Worm (Caenorhabditis elegans): ENCODE measurements around the gene Y57G11C.3.

Gene Y57G11C.3

ce11 chrIV:14754912-14755311 lies 13.1 kb upstream of the Y57G11C.3 start, which contains the start of gene Y57G11C.499:
Y57G11C.499 (minus strand) TSS chrIV:14754934.
- TF ChIP-seq madf-2 (tag; optimal IDR thresholded peaks at IDR 0.05) (no peak), ama-1 (optimal IDR thresholded peaks at IDR 0.05) (no peak), gmeb-2 (tag; optimal IDR thresholded peaks at IDR 0.05) (no peak), ahr-1 (tag; optimal IDR thresholded peaks at IDR 0.05) (no peak), tbx-7 (tag; optimal IDR thresholded peaks at IDR 0.05) (no peak), zip-5 (tag; optimal IDR thresholded peaks at IDR 0.05) (no peak), ceh-45 (GFP tag; IDR thresholded peaks at IDR 0.05) (no peak), ztf-16 (tag; optimal IDR thresholded peaks at IDR 0.05) (no peak)

ce11 chrIV:14757786-14758185 lies 10.2 kb upstream of the Y57G11C.3 start:
- no peak for TF ChIP-seq elt-4 (tag; optimal IDR thresholded peaks at IDR 0.05)
- TF ChIP-seq nfya-1 (tag; optimal IDR thresholded peaks at IDR 0.05) = no peak
- TF ChIP-seq pqm-1 (tag; optimal IDR thresholded peaks at IDR 0.05) = no peak
- no peak for TF ChIP-seq unc-3 (GFP tag; conservative IDR thresholded peaks at IDR 0.05)
- TF ChIP-seq unc-3 (tag; optimal IDR thresholded peaks at IDR 0.05) = no peak
- no peak for TF ChIP-seq nhr-232 (tag; optimal IDR thresholded peaks at IDR 0.05)
- TF ChIP-seq dve-1 (tag; optimal IDR thresholded peaks at IDR 0.05) = no peak
- no peak for TF ChIP-seq ceh-18 (tag; optimal IDR thresholded peaks at IDR 0.05)
- TF ChIP-seq pax-1 (tag; optimal IDR thresholded peaks at IDR 0.05) = no peak
- no peak for TF ChIP-seq ets-4 (tag; optimal IDR thresholded peaks at IDR 0.05)
- no peak for TF ChIP-seq ceh-24 (tag; optimal IDR thresholded peaks at IDR 0.05)
- no peak for TF ChIP-seq fkh-6 (tag; optimal IDR thresholded peaks at IDR 0.05)
- TF ChIP-seq hlh-30 (tag; optimal IDR thresholded peaks at IDR 0.05; ENCODE audit: insufficient read depth) = no peak
- TF ChIP-seq ceh-19 (GFP tag; optimal IDR thresholded peaks at IDR 0.05) = no peak
- TF ChIP-seq lim-6 (tag; optimal IDR thresholded peaks at IDR 0.05) = no peak
- no peak for TF ChIP-seq ztf-16 (tag; optimal IDR thresholded peaks at IDR 0.05)
- no peak for TF ChIP-seq mec-3 (tag; optimal IDR thresholded peaks at IDR 0.05; ENCODE audit: borderline replicate concordance)
- TF ChIP-seq ceh-30 (tag; optimal IDR thresholded peaks at IDR 0.05) = no peak

ce11 chrIV:14759662-14760061 lies 8.3 kb upstream of the Y57G11C.3 start:
- TF ChIP-seq Y22D7AL.16 (tag; optimal IDR thresholded peaks at IDR 0.05) (no peak), fkh-10 (GFP tag; optimal IDR thresholded peaks at IDR 0.05) (no peak), pag-3 (tag; optimal IDR thresholded peaks at IDR 0.05; ENCODE audit: borderline replicate concordance) (no peak), hlh-15 (tag; optimal IDR thresholded peaks at IDR 0.05) (no peak), nhr-11 (tag; optimal IDR thresholded peaks at IDR 0.05) (no peak), pax-1 (tag; optimal IDR thresholded peaks at IDR 0.05) (no peak), pqm-1 (tag; optimal IDR thresholded peaks at IDR 0.05) (no peak), hlh-30 (tag; optimal IDR thresholded peaks at IDR 0.05; ENCODE audit: insufficient read depth) (no peak), ceh-30 (tag; optimal IDR thresholded peaks at IDR 0.05) (no peak), ceh-18 (tag; optimal IDR thresholded peaks at IDR 0.05) (no peak), ceh-6 (GFP tag; optimal IDR thresholded peaks at IDR 0.05) (no peak), K02D7.2 (tag; optimal IDR thresholded peaks at IDR 0.05) (no peak), nhr-232 (tag; optimal IDR thresholded peaks at IDR 0.05) (no peak), sox-4 (tag; optimal IDR thresholded peaks at IDR 0.05) (no peak)

ce11 chrIV:14760845-14761244 lies 7.2 kb upstream of the Y57G11C.3 start, which contains the start of gene ptp-5.2:
ptp-5.2 (minus strand) TSS chrIV:14760945.
- TF ChIP-seq syd-9 (tag; optimal IDR thresholded peaks at IDR 0.05) (no peak), ceh-19 (GFP tag; optimal IDR thresholded peaks at IDR 0.05) (no peak), ceh-31 (tag; optimal IDR thresholded peaks at IDR 0.05) (no peak), F13H6.1 (tag; optimal IDR thresholded peaks at IDR 0.05) (no peak), che-1 (tag; optimal IDR thresholded peaks at IDR 0.05) (no peak)

- peak; percentile 93 for TF ChIP-seq hlh-30 (tag; optimal IDR thresholded peaks at IDR 0.05; ENCODE audit: insufficient read depth)
- 0 out of 2 replicates have a peak, but pooled peaks have one; percentile 43 for TF ChIP-seq sox-2 (GFP tag; IDR thresholded peaks at IDR 0.05)
- peak; percentile 24 for TF ChIP-seq tbx-2 (tag; optimal IDR thresholded peaks at IDR 0.05)
- TF ChIP-seq elt-2 (tag; optimal IDR thresholded peaks at IDR 0.05) = peak; percentile 4
- TF ChIP-seq ceh-31 (tag; optimal IDR thresholded peaks at IDR 0.05) = peak; percentile 44
- TF ChIP-seq nfya-1 (tag; optimal IDR thresholded peaks at IDR 0.05) = peak; percentile 27
- TF ChIP-seq unc-42 (tag; optimal IDR thresholded peaks at IDR 0.05) = peak; percentile 16
- peak; percentile 40 for TF ChIP-seq ceh-18 (tag; optimal IDR thresholded peaks at IDR 0.05)
These were observed 4.7 kb upstream of the Y57G11C.3 start for ce11 chrIV:14763348-14763747.
